Fruit fly (Drosophila melanogaster) whole organism, pupa: ENCODE measurements around the gene AspRS-m.

ENCODE experiments used
- CG10348 ChIP-seq: fragments of 200-800 bp; sonication (Bioruptor generic); IDR thresholded peaks from 2 replicates; pipeline ENCODE4 v1.3.6; 2022; ENCODE audit warnings: missing biosample characterization, missing genetic modification characterization
- CG12605 ChIP-seq: fragments of 200-800 bp; sonication (Bioruptor generic); IDR thresholded peaks from 2 replicates; pipeline ENCODE4 v1.3.6; 2022; ENCODE audit warnings: missing biosample characterization, missing genetic modification characterization
- CG13204 ChIP-seq: fragments of 200-800 bp; sonication (Bioruptor generic); optimal IDR thresholded peaks from 2 replicates; lab custom pipeline; 2018; ENCODE audit warnings: missing biosample characterization, mild to moderate bottlenecking, missing genetic modification characterization, moderate library complexity
- CG14655 ChIP-seq: fragments of 200-800 bp; sonication (Bioruptor generic); optimal IDR thresholded peaks from 3 replicates; lab custom pipeline; 2017; ENCODE audit warnings: mild to moderate bottlenecking, missing biosample characterization, missing genetic modification reagents, missing genetic modification characterization
- CG15710 ChIP-seq: fragments of 200-800 bp; sonication (Bioruptor generic); optimal IDR thresholded peaks from 2 replicates; lab custom pipeline; 2018; ENCODE audit warnings: missing biosample characterization, mild to moderate bottlenecking, missing genetic modification characterization, moderate library complexity
- CG17806 ChIP-seq: fragments of 200-800 bp; sonication (Bioruptor generic); optimal IDR thresholded peaks from 2 replicates; lab custom pipeline; 2018; ENCODE audit warnings: missing biosample characterization, mild to moderate bottlenecking, missing genetic modification characterization, moderate library complexity
- CG32121 ChIP-seq: fragments of 200-800 bp; sonication (Bioruptor generic); IDR thresholded peaks from 2 replicates; pipeline ENCODE4 v1.3.6; 2022; ENCODE audit warnings: missing biosample characterization, missing genetic modification characterization
- CG34367 ChIP-seq: fragments of 200-800 bp; sonication (Bioruptor generic); optimal IDR thresholded peaks from 2 replicates; lab custom pipeline; 2018; ENCODE audit warnings: missing biosample characterization, mild to moderate bottlenecking, missing genetic modification characterization
- CG4496 ChIP-seq: fragments of 200-800 bp; sonication (Bioruptor generic); IDR thresholded peaks from 3 replicates; pipeline ENCODE4 v1.3.6; 2022; ENCODE audit warnings: missing biosample characterization, missing genetic modification characterization
- CG8159 ChIP-seq: fragments of 200-800 bp; sonication (Bioruptor generic); optimal IDR thresholded peaks from 3 replicates; lab custom pipeline; 2018; ENCODE audit warnings: missing biosample characterization, mild to moderate bottlenecking, missing genetic modification characterization, moderate library complexity
- CG8301 ChIP-seq: fragments of 200-800 bp; sonication (Bioruptor generic); optimal IDR thresholded peaks from 2 replicates; lab custom pipeline; 2018; ENCODE audit warnings: missing biosample characterization, mild to moderate bottlenecking, missing genetic modification characterization
- CG9948 ChIP-seq: fragments of 200-800 bp; sonication (Bioruptor generic); optimal IDR thresholded peaks from 2 replicates; lab custom pipeline; 2018; ENCODE audit warnings: missing biosample characterization, mild to moderate bottlenecking, missing genetic modification characterization, moderate library complexity
- D1 ChIP-seq: fragments of 200-800 bp; sonication (Bioruptor generic); optimal IDR thresholded peaks from 2 replicates; lab custom pipeline; 2018; ENCODE audit warnings: missing biosample characterization, mild to moderate bottlenecking, missing genetic modification characterization, moderate library complexity
- EcR ChIP-seq: fragments of 200-800 bp; sonication (Bioruptor generic); optimal IDR thresholded peaks from 3 replicates; lab custom pipeline; 2019; ENCODE audit warnings: missing biosample characterization, missing genetic modification characterization, mild to moderate bottlenecking, moderate library complexity, missing genetic modification reagents
- Ets98B ChIP-seq: fragments of 200-800 bp; sonication (Bioruptor generic); IDR thresholded peaks from 2 replicates; pipeline ENCODE4 v1.3.6; 2022; ENCODE audit warnings: missing biosample characterization, missing genetic modification characterization
- Pif1A ChIP-seq: fragments of 200-800 bp; sonication (Bioruptor generic); optimal IDR thresholded peaks from 3 replicates; lab custom pipeline; 2016; ENCODE audit warnings: missing biosample characterization, missing genetic modification characterization
- Pif1B ChIP-seq: fragments of 200-800 bp; sonication (Bioruptor generic); optimal IDR thresholded peaks from 3 replicates; lab custom pipeline; 2016; ENCODE audit warnings: missing biosample characterization, missing genetic modification characterization
- Snoo ChIP-seq: fragments of 200-800 bp; sonication (Bioruptor generic); optimal IDR thresholded peaks from 3 replicates; lab custom pipeline; 2017; ENCODE audit warnings: missing biosample characterization, mild to moderate bottlenecking, missing genetic modification characterization, inconsistent platforms
- fd96Ca ChIP-seq: fragments of 200-800 bp; sonication (Bioruptor generic); IDR thresholded peaks from 3 replicates; pipeline ENCODE4 v1.3.6; 2022; ENCODE audit warnings: missing biosample characterization, missing genetic modification characterization
- gl ChIP-seq: fragments of 200-800 bp; sonication (Bioruptor generic); optimal IDR thresholded peaks from 2 replicates; lab custom pipeline; 2018; ENCODE audit warnings: missing biosample characterization, mild to moderate bottlenecking, missing genetic modification characterization
- rn ChIP-seq: fragments of 200-800 bp; sonication (Bioruptor generic); IDR thresholded peaks from 2 replicates; pipeline ENCODE4 v1.3.6; 2022; ENCODE audit warnings: missing biosample characterization, missing genetic modification characterization

AspRS-m gene

dm6 chr2L:16796104-16796645, 30.7 kb upstream of the AspRS-m start, which contains the start of gene Ugt37E1:
Ugt37E1 (plus strand) TSS chr2L:16796595.
- no peak for TF ChIP-seq CG10348
- TF ChIP-seq CG12605, result no peak

DNA sequence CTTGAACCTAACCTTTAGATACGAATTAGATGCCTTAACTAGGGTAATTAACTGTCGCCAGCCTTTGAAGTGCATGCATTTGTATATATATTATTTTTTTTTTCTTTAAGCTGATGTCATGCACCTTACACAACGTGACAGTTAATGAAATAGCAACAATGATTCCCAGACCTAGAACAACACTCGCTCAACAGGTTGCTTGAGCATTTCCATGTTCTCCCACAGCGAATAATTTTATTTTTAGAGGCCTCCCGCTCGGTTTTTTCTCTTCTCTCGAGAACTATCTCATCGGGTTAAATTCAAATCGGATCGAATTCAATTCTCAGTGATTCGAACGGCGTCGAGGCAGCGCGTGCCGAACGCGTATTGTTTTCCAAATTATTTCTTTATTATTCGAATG, 28.2 kb upstream of the AspRS-m start, which contains the start of gene Ugt37D1:
Ugt37D1 (plus strand) TSS at position 321 of the 400 bp plus-strand sequence.
- TF ChIP-seq fd96Ca (GFP tag; lab: Robert Waterston, UW), result 0 out of 3 replicates have a peak, but pooled peaks have one; percentile 34
- no peak for TF ChIP-seq CG8159
- TF ChIP-seq Ets98B (GFP tag; lab: Robert Waterston, UW), result no peak
- 0 out of 2 replicates have a peak, but pooled peaks have one; percentile 23 for TF ChIP-seq CG32121
- TF ChIP-seq CG34367 (tag; lab: Kevin White, UChicago), result no peak
- TF ChIP-seq, all 21 proteins: peak for 2

DNA sequence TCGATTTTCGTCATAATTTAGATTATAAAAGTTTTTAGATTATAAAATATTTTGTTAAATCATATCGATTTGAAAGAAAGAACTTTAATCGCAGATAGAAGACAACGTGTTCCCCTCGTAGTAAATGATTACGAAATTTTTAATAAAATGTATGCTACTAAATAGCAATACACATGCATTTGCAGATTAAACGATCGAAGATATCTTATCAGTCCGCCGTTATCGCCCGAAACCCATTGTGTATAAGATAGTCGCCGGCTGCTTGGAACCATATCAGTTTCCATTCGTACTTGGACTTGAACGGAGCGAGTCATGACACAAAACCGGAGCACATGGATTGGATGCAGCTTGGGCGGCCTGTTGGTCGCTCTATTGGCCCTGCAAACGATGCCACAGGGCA, 27.4 kb upstream of the AspRS-m start:
- TF ChIP-seq CG15710 (tag; lab: Kevin White, UChicago) (no peak), CG17806 (tag; lab: Kevin White, UChicago) (no peak), gl (tag; lab: Kevin White, UChicago) (no peak), CG8301 (tag; lab: Kevin White, UChicago) (no peak), Pif1B (GFP tag; lab: Kevin White, UChicago) (no peak), CG9948 (tag; lab: Kevin White, UChicago) (no peak), EcR (GFP tag; lab: Kevin White, UChicago) (no peak), CG34367 (tag; lab: Kevin White, UChicago) (no peak), CG10348 (no peak), CG13204 (GFP tag; lab: Kevin White, UChicago) (no peak), Pif1A (GFP tag; lab: Kevin White, UChicago) (no peak), rn (GFP tag; lab: Robert Waterston, UW) (no peak), CG12605 (no peak), fd96Ca (GFP tag; lab: Robert Waterston, UW) (no peak), Snoo (tag; lab: Kevin White, UChicago) (no peak)

DNA sequence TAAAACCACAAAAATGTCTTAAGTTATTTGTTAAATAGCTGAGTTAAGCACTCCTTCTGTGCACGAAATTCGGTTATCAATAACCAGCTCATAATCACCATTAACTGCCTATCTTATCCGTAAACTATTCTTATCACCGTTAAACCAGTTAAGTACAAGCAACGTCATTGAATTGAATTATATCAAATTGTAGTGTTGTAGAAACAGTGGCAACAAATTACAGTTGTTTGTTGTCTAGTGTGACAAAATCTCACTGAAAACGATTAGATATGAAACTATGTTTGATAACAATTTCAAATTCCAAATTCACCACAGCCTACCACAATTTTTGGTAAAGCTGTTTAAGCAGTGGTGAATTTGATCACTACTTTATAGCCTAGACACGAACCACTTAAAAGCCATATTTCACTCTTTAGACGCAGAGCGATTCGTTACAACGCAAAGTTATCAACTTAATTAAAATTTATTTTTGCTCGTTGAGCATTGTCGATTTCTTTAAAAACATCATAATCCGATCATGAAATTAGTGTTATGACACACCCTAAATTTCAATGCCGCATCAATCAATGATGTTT, 25.2 kb upstream of the AspRS-m start:
- TF ChIP-seq CG15710 (tag; lab: Kevin White, UChicago) (no peak), CG8159 (no peak), D1 (no peak), Snoo (tag; lab: Kevin White, UChicago) (no peak)
- TF ChIP-seq, all 21 proteins: peak for 0

dm6 chr2L:16803638-16804037, 23.2 kb upstream of the AspRS-m start:
- TF ChIP-seq rn (GFP tag; lab: Robert Waterston, UW), result no peak
- TF ChIP-seq CG10348, result no peak
- no peak for TF ChIP-seq CG34367 (tag; lab: Kevin White, UChicago)
- no peak for TF ChIP-seq CG8159
- peak; percentile 7 for TF ChIP-seq Pif1A (GFP tag; lab: Kevin White, UChicago)
- TF ChIP-seq CG17806 (tag; lab: Kevin White, UChicago), result no peak
- TF ChIP-seq CG15710 (tag; lab: Kevin White, UChicago), result no peak
- peak; percentile 15 for TF ChIP-seq CG8301 (tag; lab: Kevin White, UChicago)
- TF ChIP-seq CG4496 (GFP tag; lab: Robert Waterston, UW), result 0 out of 3 replicates have a peak, but pooled peaks have one; percentile 48
- peak; percentile 21; the same call in 1 of the 2 replicates for TF ChIP-seq CG12605
- TF ChIP-seq CG9948 (tag; lab: Kevin White, UChicago), result peak; percentile 4
- TF ChIP-seq CG14655 (GFP tag; lab: Kevin White, UChicago), result no peak
- peak; percentile 34 for TF ChIP-seq Ets98B (GFP tag; lab: Robert Waterston, UW)
- no peak; the same call in 1 of the 2 replicates for TF ChIP-seq CG32121
- TF ChIP-seq fd96Ca (GFP tag; lab: Robert Waterston, UW), result no peak
- TF ChIP-seq gl (tag; lab: Kevin White, UChicago), result no peak
- TF ChIP-seq Snoo (tag; lab: Kevin White, UChicago), result no peak
- TF ChIP-seq EcR (GFP tag; lab: Kevin White, UChicago), result no peak
- no peak for TF ChIP-seq Pif1B (GFP tag; lab: Kevin White, UChicago)
- TF ChIP-seq D1, result no peak
- TF ChIP-seq CG13204 (GFP tag; lab: Kevin White, UChicago), result no peak
- TF ChIP-seq, all 21 proteins: peak for 6

DNA sequence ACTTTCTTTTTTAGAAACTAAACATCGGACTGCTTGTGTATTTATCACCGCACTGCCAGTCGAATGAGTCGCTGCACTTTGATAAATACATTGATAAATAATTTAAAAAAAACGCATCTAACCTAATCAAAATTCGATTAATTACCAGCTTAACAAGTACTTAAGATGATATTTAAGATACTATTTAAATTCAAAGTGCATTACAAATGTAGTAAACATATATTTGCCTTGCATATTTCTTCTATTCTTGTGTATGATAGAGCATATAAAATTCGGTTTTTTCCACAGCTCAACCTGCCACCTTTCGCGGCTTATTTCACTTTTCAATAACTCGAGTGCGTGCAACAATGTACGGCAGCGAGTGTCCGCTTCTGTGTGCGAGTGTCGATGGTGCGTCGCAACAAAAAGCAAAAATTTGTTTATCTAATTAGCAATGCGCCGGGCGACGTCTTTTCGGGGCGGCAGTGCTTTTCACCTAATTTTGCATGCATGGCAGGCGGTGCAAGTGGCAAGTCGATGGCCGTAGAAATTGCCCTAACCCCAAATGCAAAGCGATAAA, 22.4 kb upstream of the AspRS-m start, which contains the start of gene CG13272:
CG13272 (plus strand) TSS at position 509 of the 559 bp plus-strand sequence.
- TF ChIP-seq EcR (GFP tag; lab: Kevin White, UChicago) (no peak), CG14655 (GFP tag; lab: Kevin White, UChicago) (peak; percentile 46), Snoo (tag; lab: Kevin White, UChicago) (no peak), CG13204 (GFP tag; lab: Kevin White, UChicago) (no peak), CG8301 (tag; lab: Kevin White, UChicago) (peak; percentile 36)
